Worm (Caenorhabditis elegans) whole organism, dauer: ENCODE data around the gene osm-12.
"Not testable (repeated sequence)": the region's sequence is repeated elsewhere in the genome, so short reads cannot be mapped to it uniquely, and the experiment has no call there.

Experiments
- unc-62 ChIP-seq: sonication (generic microtip); optimal IDR thresholded peaks from 2 replicates; lab custom pipeline; 2017; ENCODE audit warnings: missing biosample characterization, missing genetic modification reagents, missing genetic modification characterization

Gene osm-12

ce11 chrIII:12218633-12219097 is 16.3 kb upstream of the osm-12 start, which contains the start of the genes gex-4 and gphr-1:
Gene gex-4 (minus strand): TSS chrIII:12218634.
Gene gphr-1 (plus strand): TSS chrIII:12219047.
- TF ChIP-seq unc-62 (GFP tag; lab: Kevin White, UChicago): no peak

ce11 chrIII:12218078-12218477 is 15.7 kb upstream of the osm-12 start:
- no peak for TF ChIP-seq unc-62 (GFP tag; lab: Kevin White, UChicago)

ce11 chrIII:12215596-12215995 is 13.3 kb upstream of the osm-12 start, which contains the start of gene Y75B8A.13:
Gene Y75B8A.13 (minus strand): TSS chrIII:12215696.
- TF ChIP-seq unc-62 (GFP tag; lab: Kevin White, UChicago): no peak

- TF ChIP-seq unc-62 (GFP tag; lab: Kevin White, UChicago): no peak
Observed at ce11 chrIII:12207574-12207973, 5.2 kb upstream of the osm-12 start.

ce11 chrIII:12205271-12205670 is 2.9 kb upstream of the osm-12 start:
- TF ChIP-seq unc-62 (GFP tag; lab: Kevin White, UChicago): no peak

ce11 chrIII:12198135-12198534 is 4.2 kb downstream of the osm-12 start:
- no peak for TF ChIP-seq unc-62 (GFP tag; lab: Kevin White, UChicago)

ce11 chrIII:12195991-12196390 is 6.3 kb downstream of the osm-12 start:
- TF ChIP-seq unc-62 (GFP tag; lab: Kevin White, UChicago): no peak

- TF ChIP-seq unc-62 (GFP tag; lab: Kevin White, UChicago): no peak
Observed at ce11 chrIII:12194190-12194589, 8.1 kb downstream of the osm-12 start, which contains the start of gene Y75B8A.44. Gene Y75B8A.44 (plus strand): TSS chrIII:12194490.

- TF ChIP-seq unc-62 (GFP tag; lab: Kevin White, UChicago): no peak
Observed at ce11 chrIII:12188236-12188635, 14.1 kb downstream of the osm-12 start.

ce11 chrIII:12186111-12186510 is 16.2 kb downstream of the osm-12 start, which contains the start of gene lury-1:
Gene lury-1 (plus strand): TSS chrIII:12186411.
- no peak for TF ChIP-seq unc-62 (GFP tag; lab: Kevin White, UChicago)

ce11 chrIII:12182919-12183318 is 19.4 kb downstream of the osm-12 start, which contains the start of gene Y75B8A.10:
Gene Y75B8A.10 (minus strand): TSS chrIII:12183019.
- TF ChIP-seq unc-62 (GFP tag; lab: Kevin White, UChicago): no peak

- no peak for TF ChIP-seq unc-62 (GFP tag; lab: Kevin White, UChicago)
Observed at ce11 chrIII:12178121-12178520, 24.2 kb downstream of the osm-12 start.

ce11 chrIII:12177145-12177544 is 25.2 kb downstream of the osm-12 start, which contains the start of gene gly-11:
Gene gly-11 (minus strand): TSS chrIII:12177245.
- not testable (repeated sequence) for TF ChIP-seq unc-62 (GFP tag; lab: Kevin White, UChicago)

ce11 chrIII:12167030-12167429 is 35.3 kb downstream of the osm-12 start:
- no peak for TF ChIP-seq unc-62 (GFP tag; lab: Kevin White, UChicago)

- no peak for TF ChIP-seq unc-62 (GFP tag; lab: Kevin White, UChicago)
Observed at ce11 chrIII:12165305-12165704, 37.0 kb downstream of the osm-12 start.

ce11 chrIII:12164414-12164813 is 37.9 kb downstream of the osm-12 start:
- no peak for TF ChIP-seq unc-62 (GFP tag; lab: Kevin White, UChicago)

- no peak for TF ChIP-seq unc-62 (GFP tag; lab: Kevin White, UChicago)
Observed at ce11 chrIII:12160929-12161328, 41.4 kb downstream of the osm-12 start.
